Fruit fly (Drosophila melanogaster): Measurements from ENCODE around the gene CG14572.

The CG14572 gene

dm6 chr3L:21731104-21731600, 10.2 kb upstream of the CG14572 start, which contains the start of gene CG14569:
TSS of gene CG14569 (minus strand) at chr3L:21731550.
- no peak for TF ChIP-seq fru (GFP tag; optimal IDR thresholded peaks at IDR 0.05)
- TF ChIP-seq dsf (GFP tag; optimal IDR thresholded peaks at IDR 0.05; ENCODE audit: borderline replicate concordance) = no peak
- no peak for TF ChIP-seq Myc (optimal IDR thresholded peaks at IDR 0.05)
- TF ChIP-seq rgr (GFP tag; optimal IDR thresholded peaks at IDR 0.05) = no peak
- TF ChIP-seq Rel (GFP tag; optimal IDR thresholded peaks at IDR 0.05) = no peak
- TF ChIP-seq Rel (tag; optimal IDR thresholded peaks at IDR 0.05) = no peak
- TF ChIP-seq h (GFP tag; optimal IDR thresholded peaks at IDR 0.05) = no peak
- TF ChIP-seq Abd-B (GFP tag; optimal IDR thresholded peaks at IDR 0.05) = no peak
- TF ChIP-seq CG32264 (GFP tag; optimal IDR thresholded peaks at IDR 0.05) = no peak
- TF ChIP-seq Jra (GFP tag; optimal IDR thresholded peaks at IDR 0.05) = no peak
- TF ChIP-seq foxo (GFP tag; optimal IDR thresholded peaks at IDR 0.05) = no peak
- TF ChIP-seq N (GFP tag; optimal IDR thresholded peaks at IDR 0.05) = no peak
- no peak for TF ChIP-seq HLH106 (tag; optimal IDR thresholded peaks at IDR 0.05)

- TF ChIP-seq GATAd (GFP tag; optimal IDR thresholded peaks at IDR 0.05) (no peak), Hr83 (GFP tag; optimal IDR thresholded peaks at IDR 0.05; ENCODE audit: poor library complexity, severe bottlenecking) (no peak), h (GFP tag; optimal IDR thresholded peaks at IDR 0.05) (no peak), Dif (GFP tag; optimal IDR thresholded peaks at IDR 0.05; ENCODE audit: partially characterized antibody) (no peak), Dfd (GFP tag; optimal IDR thresholded peaks at IDR 0.05) (no peak), N (GFP tag; optimal IDR thresholded peaks at IDR 0.05) (no peak), Rel (GFP tag; optimal IDR thresholded peaks at IDR 0.05) (no peak), Rel (tag; optimal IDR thresholded peaks at IDR 0.05) (no peak), psq (GFP tag; optimal IDR thresholded peaks at IDR 0.05) (no peak), Hnf4 (GFP tag; optimal IDR thresholded peaks at IDR 0.05) (no peak), sage (GFP tag; optimal IDR thresholded peaks at IDR 0.05) (no peak), brk (GFP tag; optimal IDR thresholded peaks at IDR 0.05) (no peak), pan (optimal IDR thresholded peaks at IDR 0.05) (no peak), tai (GFP tag; optimal IDR thresholded peaks at IDR 0.05) (no peak), dsf (GFP tag; optimal IDR thresholded peaks at IDR 0.05; ENCODE audit: borderline replicate concordance) (no peak), Jra (GFP tag; optimal IDR thresholded peaks at IDR 0.05) (no peak), Myc (optimal IDR thresholded peaks at IDR 0.05) (no peak), OdsH (GFP tag; optimal IDR thresholded peaks at IDR 0.05) (no peak), Vsx2 (GFP tag; optimal IDR thresholded peaks at IDR 0.05; ENCODE audit: partially characterized antibody) (no peak), Abd-B (GFP tag; optimal IDR thresholded peaks at IDR 0.05) (no peak), CG32264 (GFP tag; optimal IDR thresholded peaks at IDR 0.05) (no peak)
Measured at dm6 chr3L:21733387-21733786, 7.9 kb upstream of the CG14572 start, which contains the start of gene CG14568. TSS of gene CG14568 (minus strand) at chr3L:21733487.

dm6 chr3L:21733799-21734198, 7.5 kb upstream of the CG14572 start, which contains the start of gene CG14573:
TSS of gene CG14573 (plus strand) at chr3L:21734099.
- TF ChIP-seq dmrt93B (GFP tag; optimal IDR thresholded peaks at IDR 0.05) (no peak), N (GFP tag; optimal IDR thresholded peaks at IDR 0.05) (no peak), lola (GFP tag; optimal IDR thresholded peaks at IDR 0.05) (no peak), sage (GFP tag; optimal IDR thresholded peaks at IDR 0.05) (no peak), dsf (GFP tag; optimal IDR thresholded peaks at IDR 0.05; ENCODE audit: borderline replicate concordance) (no peak), sv (GFP tag; optimal IDR thresholded peaks at IDR 0.05) (no peak), Hnf4 (GFP tag; optimal IDR thresholded peaks at IDR 0.05) (no peak), br (GFP tag; optimal IDR thresholded peaks at IDR 0.05) (no peak), rgr (GFP tag; optimal IDR thresholded peaks at IDR 0.05) (no peak), jim (GFP tag; optimal IDR thresholded peaks at IDR 0.05) (no peak), Dfd (GFP tag; optimal IDR thresholded peaks at IDR 0.05) (no peak)

dm6 chr3L:21738175-21739016, 2.9 kb upstream of the CG14572 start, which contains the start of gene CG14567:
TSS of gene CG14567 (minus strand) at chr3L:21738430.
- TF ChIP-seq dsf (GFP tag; optimal IDR thresholded peaks at IDR 0.05; ENCODE audit: borderline replicate concordance) (no peak), brk (GFP tag; optimal IDR thresholded peaks at IDR 0.05) (no peak), br (GFP tag; optimal IDR thresholded peaks at IDR 0.05) (no peak), h (GFP tag; optimal IDR thresholded peaks at IDR 0.05) (peak; percentile 41), foxo (GFP tag; optimal IDR thresholded peaks at IDR 0.05) (peak in 1 of 2 experiments; percentile 52), CG32264 (GFP tag; optimal IDR thresholded peaks at IDR 0.05) (no peak), Abd-B (GFP tag; optimal IDR thresholded peaks at IDR 0.05) (no peak), Sp1 (GFP tag; optimal IDR thresholded peaks at IDR 0.05) (peak; percentile 11), woc (GFP tag; optimal IDR thresholded peaks at IDR 0.05) (peak; percentile 57), rgr (GFP tag; optimal IDR thresholded peaks at IDR 0.05) (peak; percentile 25), Jra (GFP tag; optimal IDR thresholded peaks at IDR 0.05) (no peak), Mio (GFP tag; optimal IDR thresholded peaks at IDR 0.05) (no peak), sage (GFP tag; optimal IDR thresholded peaks at IDR 0.05) (no peak), usp (GFP tag; optimal IDR thresholded peaks at IDR 0.05) (no peak), N (GFP tag; optimal IDR thresholded peaks at IDR 0.05) (no peak), Hr83 (GFP tag; optimal IDR thresholded peaks at IDR 0.05; ENCODE audit: poor library complexity, severe bottlenecking) (no peak), OdsH (GFP tag; optimal IDR thresholded peaks at IDR 0.05) (peak; percentile 2), tai (GFP tag; optimal IDR thresholded peaks at IDR 0.05) (no peak), pan (optimal IDR thresholded peaks at IDR 0.05) (no peak), sv (GFP tag; optimal IDR thresholded peaks at IDR 0.05) (no peak), Myc (optimal IDR thresholded peaks at IDR 0.05) (no peak), Dif (GFP tag; optimal IDR thresholded peaks at IDR 0.05; ENCODE audit: partially characterized antibody) (no peak), dmrt93B (GFP tag; optimal IDR thresholded peaks at IDR 0.05) (peak; percentile 39), Rel (GFP tag; optimal IDR thresholded peaks at IDR 0.05) (no peak), Rel (tag; optimal IDR thresholded peaks at IDR 0.05) (no peak), Hnf4 (GFP tag; optimal IDR thresholded peaks at IDR 0.05) (no peak), fru (GFP tag; optimal IDR thresholded peaks at IDR 0.05) (peak; percentile 43), HLH106 (tag; optimal IDR thresholded peaks at IDR 0.05) (peak; percentile 9), dl (GFP tag; optimal IDR thresholded peaks at IDR 0.05; ENCODE audit: insufficient read depth in 1 of 2, partially characterized antibody in 2 of 2) (no peak), CG9705 (GFP tag; optimal IDR thresholded peaks at IDR 0.05) (no peak), Vsx2 (GFP tag; optimal IDR thresholded peaks at IDR 0.05; ENCODE audit: partially characterized antibody) (no peak)

All from whole organism, wandering third instar larva.